Fruit fly (Drosophila melanogaster) whole organism, pupa: ENCODE results near the gene Cpr78Ca.

Source experiments
- CG15710 ChIP-seq: fragments of 200-800 bp; sonication (Bioruptor generic); optimal IDR thresholded peaks from 2 replicates; lab custom pipeline; 2018; ENCODE audit warnings: missing biosample characterization, mild to moderate bottlenecking, missing genetic modification characterization, moderate library complexity
- CG32121 ChIP-seq: fragments of 200-800 bp; sonication (Bioruptor generic); IDR thresholded peaks from 2 replicates; pipeline ENCODE4 v1.3.6; 2022; ENCODE audit warnings: missing biosample characterization, missing genetic modification characterization
- Snoo ChIP-seq: fragments of 200-800 bp; sonication (Bioruptor generic); optimal IDR thresholded peaks from 3 replicates; lab custom pipeline; 2017; ENCODE audit warnings: missing biosample characterization, mild to moderate bottlenecking, missing genetic modification characterization, inconsistent platforms

- TF ChIP-seq CG15710 (tag; lab: Kevin White, UChicago) = peak; percentile 100
- peak; percentile 99 for TF ChIP-seq CG32121 (GFP tag; lab: Robert Waterston, UW)
- peak; percentile 99 for TF ChIP-seq Snoo (tag; lab: Kevin White, UChicago)
Observed at dm6 chr3L:21304400-21304799, 11.8 kb upstream of the Cpr78Ca start, which contains the start of the genes CG11309 and CG7632.
